Fruit fly (Drosophila melanogaster) whole organism, embryonic: ENCODE measurements around the gene Rab39.

Experiments
- ATbp ChIP-seq: fragments of 200-800 bp; sonication (Bioruptor generic); optimal IDR thresholded peaks from 2 replicates; lab custom pipeline; 2017; ENCODE audit warnings: missing biosample characterization, mild to moderate bottlenecking, missing genetic modification characterization, missing genetic modification reagents
- CG10209 ChIP-seq: fragments of 200-800 bp; sonication (Bioruptor generic); optimal IDR thresholded peaks from 3 replicates; lab custom pipeline; 2017; ENCODE audit warnings: missing biosample characterization, mild to moderate bottlenecking, missing genetic modification characterization, missing genetic modification reagents
- CG10462 ChIP-seq: fragments of 200-800 bp; sonication (Bioruptor generic); optimal IDR thresholded peaks from 2 replicates; lab custom pipeline; 2016; ENCODE audit warnings: missing biosample characterization, missing genetic modification characterization
- CG10979 ChIP-seq: fragments of 200-800 bp; sonication (Bioruptor generic); optimal IDR thresholded peaks from 2 replicates; lab custom pipeline; 2018; ENCODE audit warnings: missing biosample characterization, mild to moderate bottlenecking, missing genetic modification characterization, moderate library complexity
- CG11696 ChIP-seq: fragments of 200-800 bp; sonication (Bioruptor generic); IDR thresholded peaks from 2 replicates; pipeline ENCODE4 v1.3.6; 2022; ENCODE audit warnings: missing biosample characterization, missing genetic modification characterization
- CG15269 ChIP-seq: fragments of 200-800 bp; sonication (Bioruptor generic); optimal IDR thresholded peaks from 2 replicates; lab custom pipeline; 2018; ENCODE audit warnings: missing biosample characterization, mild to moderate bottlenecking, missing genetic modification characterization, moderate library complexity
- CG16815 ChIP-seq: fragments of 200-800 bp; sonication (Bioruptor generic); optimal IDR thresholded peaks from 3 replicates; lab custom pipeline; 2017; ENCODE audit warnings: missing biosample characterization, mild to moderate bottlenecking, missing genetic modification characterization
- CG17385 ChIP-seq: fragments of 200-800 bp; sonication (Bioruptor generic); optimal IDR thresholded peaks from 3 replicates; lab custom pipeline; 2018; ENCODE audit warnings: missing biosample characterization, mild to moderate bottlenecking, missing genetic modification characterization
- CG18476 ChIP-seq: fragments of 200-800 bp; sonication (Bioruptor generic); optimal IDR thresholded peaks from 2 replicates; lab custom pipeline; 2016; ENCODE audit warnings: missing biosample characterization, mild to moderate bottlenecking, missing genetic modification characterization
- CG2678 ChIP-seq: fragments of 200-800 bp; sonication (Bioruptor generic); optimal IDR thresholded peaks from 3 replicates; lab custom pipeline; 2019; ENCODE audit warnings: missing biosample characterization, mild to moderate bottlenecking, missing genetic modification characterization, moderate library complexity
- CG3065 ChIP-seq: fragments of 200-800 bp; sonication (Bioruptor generic); optimal IDR thresholded peaks from 2 replicates; lab custom pipeline; 2016; ENCODE audit warnings: missing biosample characterization, missing genetic modification characterization
- CG3847 ChIP-seq: fragments of 200-800 bp; sonication (Bioruptor generic); IDR thresholded peaks from 2 replicates; pipeline ENCODE4 v1.3.6; 2022; ENCODE audit warnings: missing biosample characterization, missing genetic modification characterization
- CG4854 ChIP-seq: fragments of 200-800 bp; sonication (Bioruptor generic); optimal IDR thresholded peaks from 2 replicates; lab custom pipeline; 2016; ENCODE audit warnings: missing biosample characterization, missing genetic modification characterization, inconsistent platforms
- CG5245 ChIP-seq: fragments of 200-800 bp; sonication (Bioruptor generic); optimal IDR thresholded peaks from 3 replicates; lab custom pipeline; 2016; ENCODE audit warnings: missing biosample characterization, missing genetic modification characterization
- CG8089 ChIP-seq: fragments of 200-800 bp; sonication (Bioruptor generic); optimal IDR thresholded peaks from 3 replicates; lab custom pipeline; 2016; ENCODE audit warnings: missing biosample characterization, missing genetic modification characterization
- CG8478 ChIP-seq: fragments of >200 bp; optimal IDR thresholded peaks from 2 replicates; lab custom pipeline; 2018
- Chrac-16 ChIP-seq: fragments of 200-800 bp; sonication (Bioruptor generic); optimal IDR thresholded peaks from 3 replicates; lab custom pipeline; 2016; ENCODE audit warnings: missing biosample characterization, missing genetic modification characterization
- D ChIP-seq, 2 experiments: fragments of 200-800 bp in 1 of 2; fragments of >200 bp in 1 of 2; sonication (Bioruptor generic) in 1 of 2; optimal IDR thresholded peaks; 2 replicates in 1 of 2; 3 replicates in 1 of 2; lab custom pipeline; 2017; ENCODE audit warnings: mild to moderate bottlenecking in 1 of 2, missing biosample characterization in 1 of 2, missing genetic modification characterization in 1 of 2, missing genetic modification reagents in 1 of 2
- Dll ChIP-seq: fragments of 200-800 bp; sonication (Bioruptor generic); IDR thresholded peaks from 4 replicates; pipeline ENCODE4 v1.3.6; 2022; ENCODE audit warnings: missing biosample characterization, missing genetic modification characterization; ENCODE audit not compliant: partially characterized antibody
- Dp ChIP-seq: fragments of 200-800 bp; sonication (Bioruptor generic); optimal IDR thresholded peaks from 2 replicates; lab custom pipeline; 2018; ENCODE audit warnings: missing biosample characterization, mild to moderate bottlenecking, missing genetic modification characterization, moderate library complexity
- E2f1 ChIP-seq: fragments of 200-800 bp; sonication (Bioruptor generic); IDR thresholded peaks from 2 replicates; pipeline ENCODE4 v1.3.6; 2022; ENCODE audit warnings: missing biosample characterization, missing genetic modification characterization
- HHEX ChIP-seq: fragments of 200-800 bp; sonication (Bioruptor generic); optimal IDR thresholded peaks from 3 replicates; lab custom pipeline; 2017; ENCODE audit warnings: missing biosample characterization, mild to moderate bottlenecking, missing genetic modification characterization, missing genetic modification reagents
- Hey ChIP-seq: fragments of 200-800 bp; sonication (Bioruptor generic); optimal IDR thresholded peaks from 3 replicates; lab custom pipeline; 2018; ENCODE audit warnings: missing biosample characterization, mild to moderate bottlenecking, missing genetic modification characterization
- Hr3 ChIP-seq: fragments of 200-800 bp; sonication (Bioruptor generic); optimal IDR thresholded peaks from 3 replicates; lab custom pipeline; 2016; ENCODE audit warnings: missing biosample characterization, missing genetic modification characterization
- Lhr ChIP-seq: fragments of 200-800 bp; sonication (Bioruptor generic); optimal IDR thresholded peaks from 3 replicates; lab custom pipeline; 2017; ENCODE audit warnings: mild to moderate bottlenecking, missing biosample characterization, missing genetic modification reagents, missing genetic modification characterization
- NC2β ChIP-seq: fragments of 200-800 bp; sonication (Bioruptor generic); optimal IDR thresholded peaks from 2 replicates; lab custom pipeline; 2016; ENCODE audit warnings: missing biosample characterization, missing genetic modification characterization
- Rx ChIP-seq: fragments of 200-800 bp; sonication (Bioruptor generic); IDR thresholded peaks from 2 replicates; pipeline ENCODE4 v1.3.6; 2022; ENCODE audit warnings: missing biosample characterization, missing genetic modification characterization
- Tbp ChIP-seq: fragments of >200 bp; optimal IDR thresholded peaks from 2 replicates; lab custom pipeline; 2018; ENCODE audit warnings: missing biosample characterization, missing genetic modification characterization
- Trl ChIP-seq, 3 experiments: fragments of >200 bp in 2 of 3; fragments of 200-800 bp in 1 of 3; sonication (Bioruptor generic) in 1 of 3; optimal IDR thresholded peaks; 2 replicates in 1 of 3; 3 replicates in 2 of 3; lab custom pipeline; 2016 to 2017; ENCODE audit warnings: missing biosample characterization in 1 of 3, missing genetic modification characterization in 1 of 3
- ab ChIP-seq: fragments of 200-800 bp; sonication (Bioruptor generic); optimal IDR thresholded peaks from 2 replicates; lab custom pipeline; 2016; ENCODE audit warnings: missing biosample characterization, missing genetic modification characterization
- amos ChIP-seq: fragments of 200-800 bp; sonication (Bioruptor generic); IDR thresholded peaks from 2 replicates; pipeline ENCODE4 v1.3.6; 2022; ENCODE audit warnings: missing biosample characterization, missing genetic modification characterization; ENCODE audit not compliant: partially characterized antibody
- ara ChIP-seq: fragments of 200-800 bp; sonication (Bioruptor generic); IDR thresholded peaks from 2 replicates; pipeline ENCODE4 v1.3.6; 2022; ENCODE audit warnings: missing biosample characterization, missing genetic modification characterization
- az2 ChIP-seq: fragments of 200-800 bp; sonication (Bioruptor generic); optimal IDR thresholded peaks from 3 replicates; lab custom pipeline; 2016; ENCODE audit warnings: missing biosample characterization, missing genetic modification characterization
- bigmax ChIP-seq: fragments of 200-800 bp; sonication (Bioruptor generic); optimal IDR thresholded peaks from 2 replicates; lab custom pipeline; 2018; ENCODE audit warnings: missing biosample characterization, mild to moderate bottlenecking, missing genetic modification characterization
- caup ChIP-seq: fragments of 200-800 bp; sonication (Bioruptor generic); optimal IDR thresholded peaks from 3 replicates; lab custom pipeline; 2017; ENCODE audit warnings: missing biosample characterization, mild to moderate bottlenecking, missing genetic modification characterization, moderate library complexity; ENCODE audit not compliant: severe bottlenecking
- dm ChIP-seq: fragments of 200-800 bp; sonication (Bioruptor generic); optimal IDR thresholded peaks from 3 replicates; lab custom pipeline; 2016; ENCODE audit warnings: missing biosample characterization, missing genetic modification characterization
- esg ChIP-seq: fragments of 200-800 bp; sonication (Bioruptor generic); conservative IDR thresholded peaks from 2 replicates; pipeline ENCODE4 v1.3.6; 2022; ENCODE audit warnings: missing biosample characterization, missing genetic modification characterization
- fd102C ChIP-seq: fragments of 200-800 bp; sonication (Bioruptor generic); optimal IDR thresholded peaks from 2 replicates; lab custom pipeline; 2018; ENCODE audit warnings: missing biosample characterization, mild to moderate bottlenecking, missing genetic modification characterization, moderate library complexity
- lilli ChIP-seq: fragments of 200-800 bp; sonication (Bioruptor generic); optimal IDR thresholded peaks from 3 replicates; lab custom pipeline; 2016; ENCODE audit warnings: missing biosample characterization, missing genetic modification characterization
- lov ChIP-seq, 2 experiments: fragments of 200-800 bp in 1 of 2; fragments of >200 bp in 1 of 2; sonication (Bioruptor generic) in 1 of 2; IDR thresholded peaks in 1 of 2; optimal IDR thresholded peaks in 1 of 2; 2 replicates in 1 of 2; 3 replicates in 1 of 2; pipeline versions ENCODE4 v1.3.6 to Lab custom; 2017 to 2022; ENCODE audit warnings: missing biosample characterization in 1 of 2, missing genetic modification characterization in 1 of 2
- pho ChIP-seq: fragments of 200-800 bp; sonication (Bioruptor generic); optimal IDR thresholded peaks from 2 replicates; lab custom pipeline; 2016; ENCODE audit warnings: missing biosample characterization, missing genetic modification characterization
- rib ChIP-seq: fragments of 200-800 bp; sonication (Bioruptor generic); IDR thresholded peaks from 2 replicates; pipeline ENCODE4 v1.3.6; 2022; ENCODE audit warnings: missing biosample characterization, missing genetic modification characterization
- sens ChIP-seq: fragments of 200-800 bp; sonication (Bioruptor generic); peaks from one replicate; lab custom pipeline; 2016; ENCODE audit warnings: missing biosample characterization, missing genetic modification characterization
- sisA ChIP-seq: fragments of 200-800 bp; sonication (Bioruptor generic); IDR thresholded peaks from 2 replicates; pipeline ENCODE4 v1.3.6; 2022; ENCODE audit warnings: missing biosample characterization, missing genetic modification characterization
- sug ChIP-seq: fragments of 200-800 bp; optimal IDR thresholded peaks from 2 replicates; lab custom pipeline; 2019; ENCODE audit warnings: missing biosample characterization, mild to moderate bottlenecking, missing genetic modification characterization, moderate library complexity
- wek ChIP-seq: fragments of 200-800 bp; sonication (Bioruptor generic); optimal IDR thresholded peaks from 3 replicates; lab custom pipeline; 2018; ENCODE audit warnings: missing biosample characterization, mild to moderate bottlenecking, missing genetic modification characterization, moderate library complexity
- zen ChIP-seq: fragments of 200-800 bp; sonication (Bioruptor generic); optimal IDR thresholded peaks from 3 replicates; lab custom pipeline; 2018; ENCODE audit warnings: missing biosample characterization, mild to moderate bottlenecking, missing genetic modification characterization, moderate library complexity

The Rab39 gene

dm6 chrX:7698000-7698896 is 36.5 kb upstream of the Rab39 start (continued):
- TF ChIP-seq caup (GFP tag; lab: Kevin White, UChicago) (peak; percentile 95), lov (optimal IDR thresholded peaks at IDR 0.05; lab: Kevin White, UChicago) (no peak), lov (GFP tag; IDR thresholded peaks at IDR 0.05; lab: Robert Waterston, UW) (peak; percentile 87), CG16815 (GFP tag; lab: Kevin White, UChicago) (peak; percentile 85), rib (GFP tag; lab: Robert Waterston, UW) (peak; percentile 95), sug (peak; percentile 90), CG2678 (tag; lab: Kevin White, UChicago) (peak; percentile 98), az2 (GFP tag; lab: Kevin White, UChicago) (peak; percentile 93), Dp (GFP tag; lab: Kevin White, UChicago) (peak; percentile 13), Lhr (peak; percentile 84), bigmax (GFP tag; lab: Kevin White, UChicago) (peak; percentile 51), CG3065 (GFP tag; lab: Kevin White, UChicago) (peak; percentile 87), zen (tag; lab: Kevin White, UChicago) (peak; percentile 88), CG18476 (GFP tag; lab: Kevin White, UChicago) (peak; percentile 95), Tbp (GFP tag; lab: Kevin White, UChicago) (no peak), CG10979 (tag; lab: Kevin White, UChicago) (peak; percentile 93), CG8089 (GFP tag; lab: Kevin White, UChicago) (peak; percentile 82), Trl (optimal IDR thresholded peaks at IDR 0.05; lab: Kevin White, UChicago) (peak; percentile 61 to 89), Trl (GFP tag; optimal IDR thresholded peaks at IDR 0.05; lab: Kevin White, UChicago) (peak; percentile 77), CG17385 (GFP tag; lab: Kevin White, UChicago) (peak; percentile 95), amos (GFP tag; lab: Robert Waterston, UW) (no peak), Chrac-16 (GFP tag; lab: Kevin White, UChicago) (peak; percentile 87), CG15269 (tag; lab: Kevin White, UChicago) (peak; percentile 98), CG10209 (GFP tag; lab: Kevin White, UChicago) (peak; percentile 95), CG8478 (lab: Kevin White, UChicago) (no peak), lilli (peak; percentile 93), Hey (tag; lab: Kevin White, UChicago) (peak; percentile 97), sens (peak; percentile 98), Rx (peak; percentile 91), CG11696 (GFP tag; lab: Robert Waterston, UW) (peak; percentile 83), ara (GFP tag; lab: Robert Waterston, UW) (peak; percentile 90), ATbp (GFP tag; lab: Kevin White, UChicago) (peak; percentile 95), D (optimal IDR thresholded peaks at IDR 0.05; lab: Kevin White, UChicago) (no peak), D (GFP tag; optimal IDR thresholded peaks at IDR 0.05; lab: Kevin White, UChicago) (peak; percentile 91), CG5245 (GFP tag; lab: Kevin White, UChicago) (peak; percentile 88), ab (peak; percentile 81), CG10462 (peak; percentile 88), esg (peak; percentile 95), dm (GFP tag; lab: Kevin White, UChicago) (peak; percentile 80), Hr3 (GFP tag; lab: Kevin White, UChicago) (peak; percentile 95), HHEX (GFP tag; lab: Kevin White, UChicago) (peak; percentile 95), wek (GFP tag; lab: Kevin White, UChicago) (peak; percentile 74), Dll (GFP tag; lab: Robert Waterston, UW) (no peak), pho (peak; percentile 92), NC2β (peak; percentile 72), sisA (peak; percentile 96), CG4854 (GFP tag; lab: Kevin White, UChicago) (peak; percentile 91), fd102C (GFP tag; lab: Kevin White, UChicago) (no peak), CG3847 (GFP tag; lab: Robert Waterston, UW) (peak; percentile 95), E2f1 (GFP tag; lab: Robert Waterston, UW) (peak; percentile 96)
